Worm (Caenorhabditis elegans) whole organism, late embryonic: ENCODE data around the gene smg-8.

Source experiments
- ceh-2 ChIP-seq: sonication (generic microtip); optimal IDR thresholded peaks from 2 replicates; lab custom pipeline; 2016; ENCODE audit warnings: missing genotype, missing genetic modification characterization, missing compliant biosample characterization
- ceh-30 ChIP-seq: fragments of 150-350 bp; optimal IDR thresholded peaks from 2 replicates; lab custom pipeline; 2014; ENCODE audit warnings: missing biosample characterization, missing genetic modification characterization
- ceh-48 ChIP-seq: sonication (generic microtip); optimal IDR thresholded peaks from 2 replicates; lab custom pipeline; 2016; ENCODE audit warnings: missing genetic modification characterization, inconsistent platforms, missing compliant biosample characterization
- fkh-10 ChIP-seq: fragments of 150-350 bp; optimal IDR thresholded peaks from 2 replicates; lab custom pipeline; 2014; ENCODE audit warnings: missing biosample characterization, missing genetic modification reagents, missing genetic modification characterization
- hlh-30 ChIP-seq: sonication (generic microtip); optimal IDR thresholded peaks from 2 replicates; lab custom pipeline; 2017; ENCODE audit warnings: antibody characterized with exemption, missing genetic modification characterization, missing compliant biosample characterization; ENCODE audit not compliant: insufficient read depth
- rnt-1 ChIP-seq: sonication (generic microtip); optimal IDR thresholded peaks from 2 replicates; lab custom pipeline; 2016; ENCODE audit warnings: missing genetic modification characterization, missing compliant biosample characterization
- tbx-2 ChIP-seq: sonication (generic microtip); optimal IDR thresholded peaks from 2 replicates; lab custom pipeline; 2016; ENCODE audit warnings: missing genetic modification characterization, missing compliant biosample characterization
- zip-5 ChIP-seq: sonication (generic microtip); optimal IDR thresholded peaks from 2 replicates; lab custom pipeline; 2016; ENCODE audit warnings: missing genetic modification characterization, missing compliant biosample characterization

ce11 chrII:14401098-14401497 is 40.1 kb upstream of the smg-8 start:
- no peak for TF ChIP-seq ceh-48 (tag; lab: Kevin White, UChicago)
- no peak for TF ChIP-seq ceh-2 (tag; lab: Kevin White, UChicago)
- no peak for TF ChIP-seq fkh-10 (GFP tag; lab: Kevin White, UChicago)
- no peak for TF ChIP-seq tbx-2 (tag; lab: Kevin White, UChicago)
- no peak for TF ChIP-seq zip-5 (tag; lab: Kevin White, UChicago)
- no peak for TF ChIP-seq hlh-30
- no peak for TF ChIP-seq ceh-30
- TF ChIP-seq rnt-1 = no peak
